Worm (Caenorhabditis elegans): ENCODE results near the gene W02D7.5.

DNA sequence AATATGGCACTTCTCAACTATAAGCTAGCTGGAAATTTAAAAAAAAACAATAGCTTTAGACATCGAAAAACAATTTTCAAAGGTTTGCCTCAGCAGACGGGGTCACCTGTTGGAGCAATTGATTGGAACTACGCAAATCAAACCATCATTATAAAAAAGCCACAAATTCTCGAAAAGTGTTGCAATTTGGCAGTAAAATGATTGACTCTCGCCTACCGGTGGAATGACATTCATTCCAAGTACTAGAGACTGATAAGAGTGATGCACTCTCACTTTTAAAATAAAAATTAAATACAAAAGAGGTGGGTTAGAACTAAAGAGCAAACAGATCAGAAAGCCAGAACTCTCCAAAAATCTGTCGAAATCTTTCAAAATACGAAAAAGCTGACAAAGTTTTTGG, 13.6 kb downstream of the W02D7.5 start:
- TF ChIP-seq pes-1 (GFP tag; IDR thresholded peaks at IDR 0.05) (no peak), ama-1 (optimal IDR thresholded peaks at IDR 0.05) (no peak), tra-4 (tag; optimal IDR thresholded peaks at IDR 0.05) (no peak), scrt-1 (GFP tag; IDR thresholded peaks at IDR 0.05) (no peak), ceh-13 (GFP tag; optimal IDR thresholded peaks at IDR 0.05) (no peak), F13C5.2 (tag; optimal IDR thresholded peaks at IDR 0.05) (no peak)

Data from whole organism, early embryonic.